Worm (Caenorhabditis elegans) whole organism, L1 larva: ENCODE data around the gene F41E6.7.

Source experiments
- C34B4.2 ChIP-seq: sonication (generic microtip); optimal IDR thresholded peaks from 2 replicates; lab custom pipeline; 2017; ENCODE audit warnings: mild to moderate bottlenecking, missing genetic modification characterization, missing compliant biosample characterization
- blmp-1 ChIP-seq: fragments of 150-350 bp; optimal IDR thresholded peaks from 2 replicates; lab custom pipeline; 2014; ENCODE audit warnings: missing biosample characterization, missing genetic modification characterization
- ceh-8 ChIP-seq: fragments of 200-800 bp; sonication (Bioruptor generic); optimal IDR thresholded peaks from 2 replicates; lab custom pipeline; 2018; ENCODE audit warnings: mild to moderate bottlenecking, missing genetic modification characterization, moderate library complexity, missing compliant biosample characterization
- ceh-82 ChIP-seq, 3 experiments: fragments of 150-350 bp in 1 of 3; sonication (generic microtip) in 2 of 3; optimal IDR thresholded peaks; 2 replicates each; lab custom pipeline; 2014 to 2017; ENCODE audit warnings: missing biosample characterization in 3 of 3, missing genetic modification characterization in 3 of 3
- dsc-1 ChIP-seq: sonication (generic microtip); optimal IDR thresholded peaks from 2 replicates; lab custom pipeline; 2016; ENCODE audit warnings: mild to moderate bottlenecking, missing genetic modification characterization, missing compliant biosample characterization
- efl-1 ChIP-seq, 4 experiments: fragments of 150-350 bp; optimal IDR thresholded peaks in 3 of 4; peaks in 1 of 4; 1 replicate in 1 of 4; 2 replicates in 3 of 4; lab custom pipeline; 2014; ENCODE audit warnings: missing biosample characterization in 2 of 4, missing genetic modification characterization in 2 of 4, missing genetic modification reagents in 2 of 4
- ets-5 ChIP-seq: fragments of 200-800 bp; sonication (Bioruptor generic); IDR thresholded peaks from 2 replicates; pipeline ENCODE4 v1.3.6; 2022; ENCODE audit warnings: missing genetic modification characterization, missing compliant biosample characterization
- fkh-4 ChIP-seq: sonication (generic microtip); optimal IDR thresholded peaks from 2 replicates; lab custom pipeline; 2016; ENCODE audit warnings: missing compliant biosample characterization, missing genetic modification characterization, borderline replicate concordance
- fkh-8 ChIP-seq: sonication (generic microtip); optimal IDR thresholded peaks from 2 replicates; lab custom pipeline; 2016; ENCODE audit warnings: mild to moderate bottlenecking, missing genetic modification characterization, missing compliant biosample characterization
- hlh-17 ChIP-seq: fragments of 200-800 bp; sonication (Bioruptor generic); optimal IDR thresholded peaks from 2 replicates; lab custom pipeline; 2018; ENCODE audit warnings: missing genetic modification characterization, mild to moderate bottlenecking, missing compliant biosample characterization, moderate library complexity, borderline replicate concordance
- hpl-2 ChIP-seq: fragments of 150-350 bp; optimal IDR thresholded peaks from 2 replicates; lab custom pipeline; 2014; ENCODE audit warnings: missing biosample characterization, missing genetic modification reagents, missing genetic modification characterization
- lin-14 ChIP-seq: fragments of 200-800 bp; sonication (Bioruptor generic); optimal IDR thresholded peaks from 2 replicates; lab custom pipeline; 2018; ENCODE audit warnings: mild to moderate bottlenecking, missing genetic modification characterization, moderate library complexity, missing compliant biosample characterization
- mab-9 ChIP-seq: fragments of 200-800 bp; sonication (Bioruptor generic); IDR thresholded peaks from 2 replicates; pipeline ENCODE4 v1.3.6; 2022; ENCODE audit warnings: missing genetic modification reagents, missing genetic modification characterization, missing compliant biosample characterization
- nhr-11 ChIP-seq: fragments of 150-350 bp; optimal IDR thresholded peaks from 2 replicates; lab custom pipeline; 2014; ENCODE audit warnings: missing biosample characterization, missing genetic modification characterization
- nhr-77 ChIP-seq: fragments of 150-350 bp; optimal IDR thresholded peaks from 2 replicates; lab custom pipeline; 2014; ENCODE audit warnings: missing biosample characterization, missing genetic modification characterization
- nhr-85 ChIP-seq: sonication (generic microtip); peaks from one replicate; lab custom pipeline; 2016; ENCODE audit warnings: missing genetic modification characterization, inconsistent platforms, missing compliant biosample characterization
- nhr-90 ChIP-seq: sonication (generic microtip); optimal IDR thresholded peaks from 2 replicates; lab custom pipeline; 2016; ENCODE audit warnings: mild to moderate bottlenecking, missing genetic modification characterization, missing compliant biosample characterization; ENCODE audit not compliant: poor library complexity
- pag-3 ChIP-seq: sonication (generic microtip); optimal IDR thresholded peaks from 2 replicates; lab custom pipeline; 2017; ENCODE audit warnings: missing genetic modification characterization, mild to moderate bottlenecking, missing compliant biosample characterization, antibody characterized with exemption, borderline replicate concordance; ENCODE audit not compliant: insufficient read depth
- pax-3 ChIP-seq: fragments of 200-800 bp; sonication (Bioruptor generic); optimal IDR thresholded peaks from 2 replicates; lab custom pipeline; 2018; ENCODE audit warnings: mild to moderate bottlenecking, missing genetic modification characterization, moderate library complexity, missing compliant biosample characterization
- rnt-1 ChIP-seq: sonication (generic microtip); optimal IDR thresholded peaks from 2 replicates; lab custom pipeline; 2016; ENCODE audit warnings: mild to moderate bottlenecking, missing genetic modification characterization, moderate library complexity, missing compliant biosample characterization
- tbx-2 ChIP-seq: sonication (generic microtip); optimal IDR thresholded peaks from 2 replicates; lab custom pipeline; 2016; ENCODE audit warnings: missing genetic modification characterization, missing compliant biosample characterization
- unc-130 ChIP-seq: fragments of 150-350 bp; optimal IDR thresholded peaks from 2 replicates; lab custom pipeline; 2017; ENCODE audit warnings: missing biosample characterization, missing genetic modification characterization, inconsistent platforms
- zip-4 ChIP-seq: fragments of 200-800 bp; sonication (Bioruptor generic); optimal IDR thresholded peaks from 2 replicates; lab custom pipeline; 2018; ENCODE audit warnings: mild to moderate bottlenecking, missing genetic modification characterization, moderate library complexity, missing compliant biosample characterization
- ztf-4 ChIP-seq: fragments of 150-350 bp; optimal IDR thresholded peaks from 2 replicates; lab custom pipeline; 2014; ENCODE audit warnings: missing biosample characterization, missing genetic modification characterization

F41E6.7 gene

ce11 chrV:8555955-8556354, 43.1 kb downstream of the F41E6.7 start:
- TF ChIP-seq fkh-4 (tag; lab: Kevin White, UChicago) (peak; percentile 89), tbx-2 (tag; lab: Kevin White, UChicago) (peak; percentile 27), fkh-8 (tag; lab: Kevin White, UChicago) (no peak), nhr-11 (no peak), dsc-1 (tag; lab: Kevin White, UChicago) (peak; percentile 99)

- TF ChIP-seq hpl-2 (GFP tag; lab: Kevin White, UChicago) (no peak), zip-4 (GFP tag; lab: Kevin White, UChicago) (no peak), blmp-1 (tag; lab: Kevin White, UChicago) (no peak), nhr-85 (tag; lab: Kevin White, UChicago) (no peak), rnt-1 (peak; percentile 46), ets-5 (GFP tag; lab: Robert Waterston, UW) (no peak), pag-3 (tag; lab: Kevin White, UChicago) (no peak), efl-1 (optimal IDR thresholded peaks at IDR 0.05; lab: Kevin White, UChicago) (no peak), efl-1 (GFP tag; optimal IDR thresholded peaks at IDR 0.05 in 1 of 2; lab: Kevin White, UChicago) (peak in 1 of 2 experiments; percentile 78), unc-130 (no peak), nhr-90 (tag; lab: Kevin White, UChicago) (no peak), C34B4.2 (tag; lab: Kevin White, UChicago) (no peak), mab-9 (no peak), ceh-82 (tag; optimal IDR thresholded peaks at IDR 0.05; lab: Kevin White, UChicago) (no peak), lin-14 (GFP tag; lab: Kevin White, UChicago) (peak; percentile 1)
Observed at ce11 chrV:8552460-8552859, 46.6 kb downstream of the F41E6.7 start, which contains the start of gene acr-15. TSS of gene acr-15 (plus strand) at chrV:8552695.

ce11 chrV:8548989-8549388, 50.1 kb downstream of the F41E6.7 start, which contains the start of gene stdh-4:
TSS of gene stdh-4 (plus strand) at chrV:8549289.
- TF ChIP-seq zip-4 (GFP tag; lab: Kevin White, UChicago) (no peak), ceh-8 (GFP tag; lab: Kevin White, UChicago) (no peak), hlh-17 (GFP tag; lab: Kevin White, UChicago) (no peak), unc-130 (no peak), ztf-4 (tag; lab: Kevin White, UChicago) (no peak), nhr-77 (peak; percentile 11), pax-3 (tag; lab: Kevin White, UChicago) (no peak), tbx-2 (tag; lab: Kevin White, UChicago) (peak; percentile 0)
